Fruit fly (Drosophila melanogaster): Measurements from ENCODE around the gene CG18417.

CG18417 gene

dm6 chr3L:7356386-7357117 is 43.3 kb upstream of the CG18417 start, which contains the start of gene CTCF (continued):
- peak; percentile 51 for TF ChIP-seq Dp (GFP tag; optimal IDR thresholded peaks at IDR 0.05)
- TF ChIP-seq fd102C (GFP tag; optimal IDR thresholded peaks at IDR 0.05): no peak
- peak; percentile 24 for TF ChIP-seq gfzf (GFP tag; optimal IDR thresholded peaks at IDR 0.05)
- TF ChIP-seq Lpt (GFP tag; optimal IDR thresholded peaks at IDR 0.05): no peak
- TF ChIP-seq CkIIα-i1 (GFP tag; IDR thresholded peaks at IDR 0.05): no peak
- TF ChIP-seq CG3407 (GFP tag; optimal IDR thresholded peaks at IDR 0.05): no peak
- no peak for TF ChIP-seq odd (GFP tag; optimal IDR thresholded peaks at IDR 0.05)
- no peak for TF ChIP-seq CG7745 (tag; optimal IDR thresholded peaks at IDR 0.05)
- peak; percentile 13 for TF ChIP-seq Hr3 (GFP tag; optimal IDR thresholded peaks at IDR 0.05)
- no peak for TF ChIP-seq fru (optimal IDR thresholded peaks at IDR 0.05)
- peak; percentile 35 for TF ChIP-seq twi (tag; optimal IDR thresholded peaks at IDR 0.05)
- no peak for TF ChIP-seq CG18764 (GFP tag; optimal IDR thresholded peaks at IDR 0.05)
- TF ChIP-seq CG15601 (tag; optimal IDR thresholded peaks at IDR 0.05): peak; percentile 34
- TF ChIP-seq gro (GFP tag; optimal IDR thresholded peaks at IDR 0.05): peak; percentile 46
- peak; percentile 87 for TF ChIP-seq YL-1 (GFP tag; optimal IDR thresholded peaks at IDR 0.05)
- TF ChIP-seq CG6854 (GFP tag; optimal IDR thresholded peaks at IDR 0.05): no peak
- TF ChIP-seq bsh (GFP tag; optimal IDR thresholded peaks at IDR 0.05): peak in 1 of 2 experiments; percentile 34
- TF ChIP-seq CG30020 (tag; optimal IDR thresholded peaks at IDR 0.05): peak; percentile 22
- TF ChIP-seq Poxn (GFP tag; IDR thresholded peaks at IDR 0.05): no peak
- peak; percentile 36 for TF ChIP-seq CG9876 (GFP tag; optimal IDR thresholded peaks at IDR 0.05)
- no peak for TF ChIP-seq cg (GFP tag; optimal IDR thresholded peaks at IDR 0.05)
- TF ChIP-seq ci (GFP tag; IDR thresholded peaks at IDR 0.05): 0 out of 3 replicates have a peak, but pooled peaks have one; percentile 41
- no peak for TF ChIP-seq schlank (tag; optimal IDR thresholded peaks at IDR 0.05)
- no peak for TF ChIP-seq Nf-YB (GFP tag; optimal IDR thresholded peaks at IDR 0.05)
- peak; percentile 52; the same call in 1 of the 2 replicates for TF ChIP-seq lmd (GFP tag; IDR thresholded peaks at IDR 0.05)
- no peak for TF ChIP-seq CG11695 (GFP tag; IDR thresholded peaks at IDR 0.05)
- TF ChIP-seq usp (GFP tag; optimal IDR thresholded peaks at IDR 0.05): no peak
- peak; percentile 41; the same call in 1 of the 3 replicates for TF ChIP-seq H15 (GFP tag; IDR thresholded peaks at IDR 0.05)
- no peak for TF ChIP-seq psq (GFP tag; optimal IDR thresholded peaks at IDR 0.05)
- TF ChIP-seq CG34422 (GFP tag; IDR thresholded peaks at IDR 0.05): peak; percentile 63
- TF ChIP-seq crp (GFP tag; optimal IDR thresholded peaks at IDR 0.05): peak in 1 of 2 experiments; percentile 72
- TF ChIP-seq Dad (GFP tag; optimal IDR thresholded peaks at IDR 0.05): peak; percentile 41
- TF ChIP-seq yki (optimal IDR thresholded peaks at IDR 0.05): no peak
- no peak for TF ChIP-seq tio (GFP tag; optimal IDR thresholded peaks at IDR 0.05)
- peak; percentile 94 for TF ChIP-seq CG13287 (GFP tag; IDR thresholded peaks at IDR 0.05; ENCODE audit: partially characterized antibody)
- no peak for TF ChIP-seq Lim3 (GFP tag; IDR thresholded peaks at IDR 0.05)
- peak; percentile 35 for TF ChIP-seq gcm (GFP tag; optimal IDR thresholded peaks at IDR 0.05)
- no peak for TF ChIP-seq shn (GFP tag; optimal IDR thresholded peaks at IDR 0.05)
- peak; percentile 55 for TF ChIP-seq CG9727 (GFP tag; optimal IDR thresholded peaks at IDR 0.05)
- TF ChIP-seq CG1233 (GFP tag; optimal IDR thresholded peaks at IDR 0.05): peak; percentile 38
- peak; percentile 3 for TF ChIP-seq CG11398 (GFP tag; optimal IDR thresholded peaks at IDR 0.05)
- peak; percentile 37 for TF ChIP-seq CG13775 (GFP tag; optimal IDR thresholded peaks at IDR 0.05)
- no peak for TF ChIP-seq Adf1 (GFP tag; IDR thresholded peaks at IDR 0.05)
- TF ChIP-seq Xbp1 (GFP tag; optimal IDR thresholded peaks at IDR 0.05): peak; percentile 57
- TF ChIP-seq oc (tag; optimal IDR thresholded peaks at IDR 0.05): no peak
- no peak for TF ChIP-seq dati (GFP tag; IDR thresholded peaks at IDR 0.05)
- TF ChIP-seq chn (GFP tag; optimal IDR thresholded peaks at IDR 0.05): peak; percentile 18
- peak; percentile 64 for TF ChIP-seq CG2712 (tag; optimal IDR thresholded peaks at IDR 0.05)
- TF ChIP-seq tx (GFP tag; optimal IDR thresholded peaks at IDR 0.05): no peak
- no peak for TF ChIP-seq Optix (GFP tag; IDR thresholded peaks at IDR 0.05)
- no peak for TF ChIP-seq Spps (tag; optimal IDR thresholded peaks at IDR 0.05)

Data from whole organism, embryonic.